Worm (Caenorhabditis elegans) whole organism, L4 larva: Measurements from ENCODE around the gene F38A1.9.

Experiments used
- D1046.2 ChIP-seq: fragments of 200-800 bp; sonication (Bioruptor generic); IDR thresholded peaks from 2 replicates; pipeline ENCODE4 v1.3.6; 2022; ENCODE audit warnings: missing genetic modification characterization, missing compliant biosample characterization
- fkh-10 ChIP-seq: fragments of 150-350 bp; optimal IDR thresholded peaks from 2 replicates; lab custom pipeline; 2014; ENCODE audit warnings: missing biosample characterization, missing genetic modification reagents, missing genetic modification characterization

DNA sequence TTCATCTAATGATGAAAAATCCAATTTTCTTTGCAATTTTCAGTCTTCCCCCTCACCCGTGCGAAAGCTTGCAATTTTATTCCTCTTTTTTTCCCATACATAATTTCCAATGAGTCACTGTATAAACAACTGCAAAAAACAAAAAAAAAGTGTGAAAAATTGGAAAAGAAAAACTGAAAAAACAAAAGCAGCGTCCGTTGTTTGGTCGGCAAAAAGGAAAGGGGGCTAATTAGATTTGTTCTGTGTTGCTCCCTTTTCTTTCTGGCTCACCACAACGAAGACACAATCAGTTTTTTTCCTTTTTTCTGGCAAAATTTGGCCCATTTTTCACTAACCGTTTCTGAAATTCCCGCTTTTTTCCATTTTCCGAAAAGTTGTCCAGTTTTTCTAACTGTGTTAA, 32.8 kb downstream of the F38A1.9 start:
- TF ChIP-seq fkh-10 (GFP tag; lab: Kevin White, UChicago) (no peak), D1046.2 (no peak)
